Worm (Caenorhabditis elegans) whole organism, L3 larva: ENCODE data around the gene tbx-33.

Experiments used
- elt-2 ChIP-seq: sonication (generic microtip); optimal IDR thresholded peaks from 2 replicates; lab custom pipeline; 2016; ENCODE audit warnings: missing genetic modification reagents, mild to moderate bottlenecking, missing genetic modification characterization, missing compliant biosample characterization
- elt-3 ChIP-seq, 3 experiments: fragments of 150-350 bp in 1 of 3; sonication (generic microtip) in 2 of 3; optimal IDR thresholded peaks; 2 replicates in 2 of 3; 4 replicates in 1 of 3; lab custom pipeline; 2014 to 2017; ENCODE audit warnings: missing biosample characterization in 3 of 3, missing genetic modification characterization in 3 of 3
- fkh-10 ChIP-seq: sonication (generic microtip); optimal IDR thresholded peaks from 2 replicates; lab custom pipeline; 2017; ENCODE audit warnings: missing biosample characterization, missing genetic modification reagents, missing genetic modification characterization
- fos-1 ChIP-seq: fragments of 150-350 bp; optimal IDR thresholded peaks from 2 replicates; lab custom pipeline; 2014; ENCODE audit warnings: missing biosample characterization, missing genetic modification characterization
- nfya-1 ChIP-seq: sonication (generic microtip); optimal IDR thresholded peaks from 2 replicates; lab custom pipeline; 2017; ENCODE audit warnings: missing genetic modification characterization, mild to moderate bottlenecking, missing compliant biosample characterization, antibody characterized with exemption, moderate library complexity; ENCODE audit not compliant: insufficient read depth
- nhr-11 ChIP-seq: fragments of 150-350 bp; optimal IDR thresholded peaks from 2 replicates; lab custom pipeline; 2014; ENCODE audit warnings: missing biosample characterization, missing genetic modification characterization
- pha-4 ChIP-seq: fragments of 150-350 bp; optimal IDR thresholded peaks from 2 replicates; lab custom pipeline; 2014; ENCODE audit warnings: missing biosample characterization, missing genetic modification reagents, missing genetic modification characterization
- unc-39 ChIP-seq: sonication (generic microtip); optimal IDR thresholded peaks from 4 replicates; lab custom pipeline; 2017; ENCODE audit warnings: missing biosample characterization, missing genetic modification characterization
- unc-62 ChIP-seq: fragments of 150-350 bp; sonication (generic microtip); optimal IDR thresholded peaks from 4 replicates; lab custom pipeline; 2014; ENCODE audit warnings: missing biosample characterization, missing genetic modification reagents, missing genetic modification characterization

DNA sequence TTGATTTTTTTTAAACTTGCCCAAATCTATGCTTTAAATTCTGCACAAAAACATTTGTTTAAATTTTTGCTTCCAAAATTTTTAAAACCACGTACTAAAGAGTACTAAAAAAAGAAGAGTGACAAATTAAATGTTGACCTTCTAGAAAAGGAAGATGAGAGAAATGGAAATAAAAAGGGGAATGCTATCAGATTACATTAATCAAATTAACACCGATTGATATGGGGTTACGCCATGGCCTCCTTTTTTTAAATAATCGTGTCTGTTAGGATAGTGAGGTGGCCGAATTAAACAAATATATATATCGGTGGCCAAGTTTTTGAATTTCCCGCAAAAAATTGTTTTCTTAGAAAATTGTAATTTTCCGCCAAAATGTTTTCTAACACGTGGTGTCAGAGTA lies 4.3 kb downstream of the tbx-33 start:
- TF ChIP-seq fos-1 = no peak
- no peak for TF ChIP-seq unc-62
- TF ChIP-seq elt-3 (tag; optimal IDR thresholded peaks at IDR 0.05; lab: Kevin White, UChicago) = no peak
- TF ChIP-seq pha-4 = no peak
- TF ChIP-seq elt-2 (tag; lab: Kevin White, UChicago) = no peak
- TF ChIP-seq unc-39 (tag; lab: Kevin White, UChicago) = no peak
- no peak for TF ChIP-seq nfya-1 (tag; lab: Kevin White, UChicago)
- no peak for TF ChIP-seq fkh-10 (GFP tag; lab: Kevin White, UChicago)
- TF ChIP-seq nhr-11 = no peak
